Fruit fly (Drosophila melanogaster): ENCODE results near the gene Exo84.

Exo84 gene

dm6 chr3R:26020244-26021171, 31.5 kb downstream of the Exo84 start (continued):
- TF ChIP-seq Ravus (GFP tag; IDR thresholded peaks at IDR 0.05) (no peak), prd (optimal IDR thresholded peaks at IDR 0.05) (no peak), prd (GFP tag; IDR thresholded peaks at IDR 0.05) (peak; percentile 57; the same call in 1 of the 3 replicates), insv (GFP tag; optimal IDR thresholded peaks at IDR 0.05) (no peak), Fer1 (GFP tag; optimal IDR thresholded peaks at IDR 0.05) (peak; percentile 63), CrebB (tag; optimal IDR thresholded peaks at IDR 0.05) (no peak), yki (optimal IDR thresholded peaks at IDR 0.05) (no peak), HHEX (GFP tag; optimal IDR thresholded peaks at IDR 0.05) (peak; percentile 44), dm (GFP tag; optimal IDR thresholded peaks at IDR 0.05) (no peak), jumu (GFP tag; optimal IDR thresholded peaks at IDR 0.05) (no peak), onecut (GFP tag; IDR thresholded peaks at IDR 0.05) (0 out of 2 replicates have a peak, but pooled peaks have one; percentile 15), Gug (GFP tag; IDR thresholded peaks at IDR 0.05) (no peak), E2f1 (GFP tag; IDR thresholded peaks at IDR 0.05) (peak; percentile 62), Sry-δ (GFP tag; optimal IDR thresholded peaks at IDR 0.05) (no peak), bcd (GFP tag; optimal IDR thresholded peaks at IDR 0.05) (peak; percentile 64), Oaz (GFP tag; IDR thresholded peaks at IDR 0.05) (0 out of 2 replicates have a peak, but pooled peaks have one; percentile 18), CG12391 (tag; optimal IDR thresholded peaks at IDR 0.05) (peak; percentile 83), CG11456 (GFP tag; IDR thresholded peaks at IDR 0.05) (no peak), CG3847 (GFP tag; IDR thresholded peaks at IDR 0.05) (peak; percentile 32; the same call in 1 of the 2 replicates), CG2199 (GFP tag; IDR thresholded peaks at IDR 0.05) (no peak), CG6683 (GFP tag; optimal IDR thresholded peaks at IDR 0.05) (peak; percentile 38), GATAe (GFP tag; conservative IDR thresholded peaks at IDR 0.05) (no peak), CTCF (GFP tag; optimal IDR thresholded peaks at IDR 0.05) (peak; percentile 10), h (optimal IDR thresholded peaks at IDR 0.05) (peak; percentile 56), CG17568 (GFP tag; optimal IDR thresholded peaks at IDR 0.05) (no peak), pita (GFP tag; optimal IDR thresholded peaks at IDR 0.05) (no peak), toy (GFP tag; IDR thresholded peaks at IDR 0.05) (no peak), pum (GFP tag; optimal IDR thresholded peaks at IDR 0.05) (no peak), wor (GFP tag; IDR thresholded peaks at IDR 0.05) (peak; percentile 53; the same call in 1 of the 2 replicates), CG6654 (GFP tag; optimal IDR thresholded peaks at IDR 0.05) (peak; percentile 30), Drgx (GFP tag; IDR thresholded peaks at IDR 0.05) (peak; percentile 79), br (optimal IDR thresholded peaks at IDR 0.05) (no peak), ci (GFP tag; IDR thresholded peaks at IDR 0.05) (peak; percentile 51; the same call in 1 of the 3 replicates), CG17829 (tag; optimal IDR thresholded peaks at IDR 0.05) (peak; percentile 58), CG17328 (GFP tag; IDR thresholded peaks at IDR 0.05) (peak; percentile 33), HLH3B (GFP tag; IDR thresholded peaks at IDR 0.05) (peak; percentile 31; the same call in 1 of the 2 replicates), CG12942 (GFP tag; optimal IDR thresholded peaks at IDR 0.05) (no peak), CG16813 (GFP tag; IDR thresholded peaks at IDR 0.05; ENCODE audit: partially characterized antibody) (no peak), Adf1 (GFP tag; IDR thresholded peaks at IDR 0.05) (peak; percentile 88), Lhr (GFP tag; optimal IDR thresholded peaks at IDR 0.05) (no peak), ems (GFP tag; optimal IDR thresholded peaks at IDR 0.05) (peak; percentile 36), tna (GFP tag; IDR thresholded peaks at IDR 0.05; ENCODE audit: partially characterized antibody) (no peak), HLH54F (GFP tag; optimal IDR thresholded peaks at IDR 0.05) (no peak), CG7786 (GFP tag; optimal IDR thresholded peaks at IDR 0.05) (no peak), Xrp1 (GFP tag; IDR thresholded peaks at IDR 0.05) (peak; percentile 78), gcm (GFP tag; optimal IDR thresholded peaks at IDR 0.05) (peak; percentile 49), shn (GFP tag; optimal IDR thresholded peaks at IDR 0.05) (no peak), ind (GFP tag; optimal IDR thresholded peaks at IDR 0.05) (peak; percentile 59), grau (tag; optimal IDR thresholded peaks at IDR 0.05) (peak; percentile 62), Elba2 (GFP tag; optimal IDR thresholded peaks at IDR 0.05) (no peak), CG2129 (GFP tag; IDR thresholded peaks at IDR 0.05; ENCODE audit: partially characterized antibody) (no peak)

Data from whole organism, embryonic.